Worm (Caenorhabditis elegans): ENCODE data around the gene anoh-2.

anoh-2 gene

ce11 chrIV:14611892-14612497 lies 46.1 kb upstream of the anoh-2 start:
- TF ChIP-seq dve-1 (tag; optimal IDR thresholded peaks at IDR 0.05) (no peak), F13H6.1 (tag; optimal IDR thresholded peaks at IDR 0.05) (no peak)

- no peak for TF ChIP-seq odd-2 (tag; optimal IDR thresholded peaks at IDR 0.05)
- TF ChIP-seq ceh-18 (tag; optimal IDR thresholded peaks at IDR 0.05), result peak; percentile 72
- TF ChIP-seq C08G9.2 (tag; optimal IDR thresholded peaks at IDR 0.05), result no peak
- no peak for TF ChIP-seq eyg-1 (tag; optimal IDR thresholded peaks at IDR 0.05)
- peak; percentile 52 for TF ChIP-seq ceh-34 (tag; optimal IDR thresholded peaks at IDR 0.05)
- no peak for TF ChIP-seq fax-1 (tag; optimal IDR thresholded peaks at IDR 0.05)
- no peak for TF ChIP-seq pat-9 (tag; optimal IDR thresholded peaks at IDR 0.05)
- TF ChIP-seq ceh-24 (tag; optimal IDR thresholded peaks at IDR 0.05), result no peak
- TF ChIP-seq ceh-30 (tag; optimal IDR thresholded peaks at IDR 0.05), result no peak
- no peak for TF ChIP-seq sox-4 (tag; optimal IDR thresholded peaks at IDR 0.05)
- TF ChIP-seq hlh-8 (tag; optimal IDR thresholded peaks at IDR 0.05), result no peak
- TF ChIP-seq unc-55 (GFP tag; optimal IDR thresholded peaks at IDR 0.05), result peak; percentile 31
- TF ChIP-seq tbx-7 (tag; optimal IDR thresholded peaks at IDR 0.05), result no peak
- no peak for TF ChIP-seq mec-3 (tag; optimal IDR thresholded peaks at IDR 0.05; ENCODE audit: borderline replicate concordance)
Measured at ce11 chrIV:14612547-14613329, 45.4 kb upstream of the anoh-2 start.

ce11 chrIV:14613375-14613774 lies 44.7 kb upstream of the anoh-2 start:
- no peak for TF ChIP-seq dve-1 (tag; optimal IDR thresholded peaks at IDR 0.05)
- TF ChIP-seq ceh-9 (tag; optimal IDR thresholded peaks at IDR 0.05), result no peak
- TF ChIP-seq npax-4 (tag; optimal IDR thresholded peaks at IDR 0.05), result no peak
- no peak for TF ChIP-seq odd-2 (tag; optimal IDR thresholded peaks at IDR 0.05)
- TF ChIP-seq elt-4 (tag; optimal IDR thresholded peaks at IDR 0.05), result no peak
- TF ChIP-seq nhr-11 (tag; optimal IDR thresholded peaks at IDR 0.05), result no peak
- no peak for TF ChIP-seq pax-1 (tag; optimal IDR thresholded peaks at IDR 0.05)
- TF ChIP-seq zip-5 (tag; optimal IDR thresholded peaks at IDR 0.05), result no peak

DNA sequence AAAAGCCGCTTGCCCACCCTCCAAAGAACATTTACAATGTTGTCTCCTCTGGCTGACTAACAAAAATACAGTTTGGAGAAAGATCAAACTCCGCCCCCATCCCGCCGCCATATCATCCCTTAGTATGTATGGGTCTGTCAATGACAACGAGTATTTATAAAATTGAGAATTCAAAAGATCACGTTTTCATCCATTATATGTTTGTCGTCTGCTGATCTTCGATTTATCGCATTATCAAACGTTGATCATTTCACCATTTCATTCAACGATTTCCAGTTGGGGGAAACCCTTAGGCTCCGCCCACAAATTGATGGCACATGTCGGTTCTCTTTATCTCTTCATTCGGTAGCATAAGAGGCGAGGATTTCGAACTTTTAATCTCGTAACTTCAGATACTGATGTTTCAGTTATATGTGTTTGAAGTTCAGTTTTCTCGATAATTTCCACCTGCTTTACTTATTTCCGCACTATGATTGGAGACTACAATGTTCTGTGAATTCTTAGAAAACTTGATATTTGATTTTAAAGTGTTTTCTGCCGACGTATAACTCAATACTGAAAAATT lies 43.9 kb upstream of the anoh-2 start:
- TF ChIP-seq fkh-6 (tag; optimal IDR thresholded peaks at IDR 0.05) (no peak), fax-1 (tag; optimal IDR thresholded peaks at IDR 0.05) (no peak), ceh-19 (GFP tag; optimal IDR thresholded peaks at IDR 0.05) (no peak), lim-6 (tag; optimal IDR thresholded peaks at IDR 0.05) (no peak), F13H6.1 (tag; optimal IDR thresholded peaks at IDR 0.05) (no peak), elt-4 (tag; optimal IDR thresholded peaks at IDR 0.05) (no peak), pros-1 (tag; optimal IDR thresholded peaks at IDR 0.05) (no peak), dmd-4 (tag; optimal IDR thresholded peaks at IDR 0.05; ENCODE audit: borderline replicate concordance) (no peak), unc-55 (GFP tag; optimal IDR thresholded peaks at IDR 0.05) (no peak), elt-2 (tag; optimal IDR thresholded peaks at IDR 0.05) (no peak), ceh-31 (tag; optimal IDR thresholded peaks at IDR 0.05) (no peak), ceh-22 (tag; optimal IDR thresholded peaks at IDR 0.05) (no peak), K09A11.1 (tag; optimal IDR thresholded peaks at IDR 0.05; ENCODE audit: insufficient read depth) (no peak), che-1 (tag; optimal IDR thresholded peaks at IDR 0.05) (no peak), ets-4 (tag; optimal IDR thresholded peaks at IDR 0.05) (no peak)

DNA sequence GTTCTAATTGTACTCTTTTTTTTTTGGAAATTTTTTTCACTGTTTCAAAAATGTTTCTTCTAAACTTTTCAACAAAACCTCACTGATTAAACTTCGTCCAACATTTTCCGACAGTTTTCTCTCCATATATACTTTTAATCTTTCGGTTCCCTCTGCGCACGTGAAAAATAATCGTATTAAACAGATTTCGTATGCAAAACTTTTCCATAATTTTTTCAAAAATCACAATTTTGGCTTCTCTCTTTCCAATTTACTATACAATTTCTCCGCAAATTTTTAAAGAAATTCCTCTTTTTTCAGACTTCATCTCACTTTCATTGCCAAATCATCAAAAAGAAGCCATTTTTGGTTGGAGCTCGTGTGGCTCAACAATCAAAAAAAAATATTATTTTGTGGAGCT lies 41.8 kb upstream of the anoh-2 start, which contains the start of gene dmd-6:
TSS of gene dmd-6 (plus strand) at position 301 of the 400 bp plus-strand sequence.
- TF ChIP-seq hlh-8 (tag; optimal IDR thresholded peaks at IDR 0.05) (no peak), sox-2 (GFP tag; IDR thresholded peaks at IDR 0.05) (no peak), ref-2 (tag; optimal IDR thresholded peaks at IDR 0.05) (no peak), odd-2 (tag; optimal IDR thresholded peaks at IDR 0.05) (no peak), ceh-30 (tag; optimal IDR thresholded peaks at IDR 0.05) (no peak), ceh-9 (tag; optimal IDR thresholded peaks at IDR 0.05) (no peak), ceh-19 (GFP tag; optimal IDR thresholded peaks at IDR 0.05) (no peak), ceh-24 (tag; optimal IDR thresholded peaks at IDR 0.05) (no peak), nfya-1 (tag; optimal IDR thresholded peaks at IDR 0.05) (no peak), C38D4.7 (GFP tag; optimal IDR thresholded peaks at IDR 0.05) (no peak), ama-1 (optimal IDR thresholded peaks at IDR 0.05) (no peak), unc-86 (tag; optimal IDR thresholded peaks at IDR 0.05) (no peak), ceh-34 (tag; optimal IDR thresholded peaks at IDR 0.05) (no peak), ceh-18 (tag; optimal IDR thresholded peaks at IDR 0.05) (no peak)
